Worm (Caenorhabditis elegans) whole organism, young adult: ENCODE results near the gene Y59A8B.25.
A peak's percentile ranks its signal among the peaks of the same experiment; 100 is the strongest.

ENCODE experiments used
- B0261.1 ChIP-seq: sonication (generic microtip); optimal IDR thresholded peaks from 2 replicates; lab custom pipeline; 2016; ENCODE audit warnings: mild to moderate bottlenecking, missing genetic modification characterization, moderate library complexity, missing compliant biosample characterization
- B0336.3 ChIP-seq: fragments of 200-800 bp; sonication (Bioruptor generic); IDR thresholded peaks from 2 replicates; pipeline ENCODE4 v1.3.6; 2022; ENCODE audit warnings: missing genetic modification characterization, missing compliant biosample characterization
- C06A6.2 ChIP-seq: fragments of 200-800 bp; sonication (Bioruptor generic); conservative IDR thresholded peaks from 2 replicates; pipeline ENCODE4 v1.3.6; 2022; ENCODE audit warnings: missing genetic modification characterization, missing compliant biosample characterization
- F49E8.2 ChIP-seq: sonication (generic microtip); optimal IDR thresholded peaks from 3 replicates; lab custom pipeline; 2017; ENCODE audit warnings: missing genetic modification characterization, mild to moderate bottlenecking, missing compliant biosample characterization, antibody characterized with exemption, moderate library complexity; ENCODE audit not compliant: insufficient read depth
- F52B5.7 ChIP-seq: sonication (generic microtip); optimal IDR thresholded peaks from 2 replicates; lab custom pipeline; 2016; ENCODE audit warnings: mild to moderate bottlenecking, missing genetic modification characterization, missing compliant biosample characterization
- F55B11.4 ChIP-seq: sonication (generic microtip); optimal IDR thresholded peaks from 2 replicates; lab custom pipeline; 2016; ENCODE audit warnings: missing compliant biosample characterization, missing genetic modification characterization, borderline replicate concordance; ENCODE audit not compliant: insufficient read depth
- F57A8.1 ChIP-seq: fragments of 200-800 bp; sonication (Bioruptor generic); optimal IDR thresholded peaks from 2 replicates; lab custom pipeline; 2018; ENCODE audit warnings: mild to moderate bottlenecking, missing genetic modification characterization, moderate library complexity, missing compliant biosample characterization
- K11D2.4 ChIP-seq: fragments of 200-800 bp; sonication (Bioruptor generic); IDR thresholded peaks from 2 replicates; pipeline ENCODE4 v1.3.6; 2022; ENCODE audit warnings: missing genetic modification reagents, missing genetic modification characterization, missing compliant biosample characterization
- T26A5.8 ChIP-seq: sonication (generic microtip); optimal IDR thresholded peaks from 2 replicates; lab custom pipeline; 2016; ENCODE audit warnings: missing genetic modification characterization, missing compliant biosample characterization
- Y53F4B.3 ChIP-seq: fragments of 200-800 bp; sonication (Bioruptor generic); IDR thresholded peaks from 2 replicates; pipeline ENCODE4 v1.3.6; 2022; ENCODE audit warnings: missing genetic modification reagents, missing genetic modification characterization, missing compliant biosample characterization
- aptf-2 ChIP-seq: fragments of 200-800 bp; sonication (Bioruptor generic); conservative IDR thresholded peaks from 2 replicates; pipeline ENCODE4 v1.3.6; 2022; ENCODE audit warnings: missing genetic modification reagents, missing genetic modification characterization, missing compliant biosample characterization
- aptf-3 ChIP-seq: fragments of 200-800 bp; sonication (Bioruptor generic); IDR thresholded peaks from 2 replicates; pipeline ENCODE4 v1.3.6; 2022; ENCODE audit warnings: missing genetic modification characterization, missing compliant biosample characterization
- athp-1 ChIP-seq: sonication (generic microtip); optimal IDR thresholded peaks from 2 replicates; lab custom pipeline; 2017; ENCODE audit warnings: mild to moderate bottlenecking, missing genetic modification characterization, missing compliant biosample characterization
- attf-3 ChIP-seq: fragments of 200-800 bp; sonication (Bioruptor generic); conservative IDR thresholded peaks from 2 replicates; pipeline ENCODE4 v1.3.6; 2022; ENCODE audit warnings: missing genetic modification reagents, missing genetic modification characterization, missing compliant biosample characterization
- attf-6 ChIP-seq: fragments of 200-800 bp; sonication (Bioruptor generic); IDR thresholded peaks from 2 replicates; pipeline ENCODE4 v1.3.6; 2022; ENCODE audit warnings: missing genetic modification reagents, missing genetic modification characterization, missing compliant biosample characterization
- ccch-3 ChIP-seq: fragments of 200-800 bp; sonication (Bioruptor generic); optimal IDR thresholded peaks from 2 replicates; lab custom pipeline; 2018; ENCODE audit warnings: mild to moderate bottlenecking, missing genetic modification characterization, missing compliant biosample characterization
- cebp-1 ChIP-seq, 2 experiments: fragments of 200-800 bp in 1 of 2; sonication (Bioruptor generic) in 1 of 2; sonication (generic microtip) in 1 of 2; IDR thresholded peaks in 1 of 2; optimal IDR thresholded peaks in 1 of 2; 2 replicates each; pipeline versions ENCODE4 v1.3.6 to Lab custom; 2017 to 2022; ENCODE audit warnings: missing compliant biosample characterization in 2 of 2, missing genetic modification characterization in 2 of 2, mild to moderate bottlenecking in 1 of 2, missing genetic modification reagents in 1 of 2, moderate library complexity in 1 of 2
- ceh-100 ChIP-seq: fragments of 200-800 bp; sonication (Bioruptor generic); IDR thresholded peaks from 2 replicates; pipeline ENCODE4 v1.3.6; 2022; ENCODE audit warnings: missing genetic modification reagents, missing genetic modification characterization, missing compliant biosample characterization
- ceh-58 ChIP-seq: fragments of 200-800 bp; sonication (Bioruptor generic); IDR thresholded peaks from 2 replicates; pipeline ENCODE4 v1.3.6; 2022; ENCODE audit warnings: missing genetic modification characterization, missing compliant biosample characterization
- ceh-91 ChIP-seq: fragments of 200-800 bp; sonication (Bioruptor generic); IDR thresholded peaks from 2 replicates; pipeline ENCODE4 v1.3.6; 2022; ENCODE audit warnings: missing genetic modification reagents, missing genetic modification characterization, missing compliant biosample characterization
- dox-1 ChIP-seq: fragments of 200-800 bp; sonication (Bioruptor generic); IDR thresholded peaks from 2 replicates; pipeline ENCODE4 v1.3.6; 2022; ENCODE audit warnings: missing genetic modification reagents, missing genetic modification characterization, missing compliant biosample characterization
- dpl-1 ChIP-seq: fragments of 150-350 bp; optimal IDR thresholded peaks from 2 replicates; lab custom pipeline; 2014; ENCODE audit warnings: missing biosample characterization, missing genetic modification reagents, missing genetic modification characterization
- efl-1 ChIP-seq: fragments of 150-350 bp; optimal IDR thresholded peaks from 2 replicates; lab custom pipeline; 2014; ENCODE audit warnings: missing biosample characterization, missing genetic modification reagents, missing genetic modification characterization
- egl-44 ChIP-seq: fragments of 200-800 bp; sonication (Bioruptor generic); IDR thresholded peaks from 2 replicates; pipeline ENCODE4 v1.3.6; 2022; ENCODE audit warnings: missing genetic modification reagents, missing genetic modification characterization, missing compliant biosample characterization
- egrh-3 ChIP-seq: fragments of 200-800 bp; sonication (Bioruptor generic); IDR thresholded peaks from 2 replicates; pipeline ENCODE4 v1.3.6; 2022; ENCODE audit warnings: missing genetic modification reagents, missing genetic modification characterization, missing compliant biosample characterization
- hlh-12 ChIP-seq: sonication (generic microtip); optimal IDR thresholded peaks from 2 replicates; lab custom pipeline; 2016; ENCODE audit warnings: missing genetic modification characterization, missing compliant biosample characterization
- hlh-26 ChIP-seq: fragments of 200-800 bp; sonication (Bioruptor generic); conservative IDR thresholded peaks from 2 replicates; pipeline ENCODE4 v1.3.6; 2022; ENCODE audit warnings: missing genetic modification reagents, missing genetic modification characterization, missing compliant biosample characterization
- hmg-1.2 ChIP-seq: fragments of 200-800 bp; sonication (Bioruptor generic); IDR thresholded peaks from 2 replicates; pipeline ENCODE4 v1.3.6; 2022; ENCODE audit warnings: missing genetic modification reagents, missing genetic modification characterization, missing compliant biosample characterization
- hrde-1 ChIP-seq: sonication (generic microtip); optimal IDR thresholded peaks from 2 replicates; lab custom pipeline; 2016; ENCODE audit warnings: missing genetic modification characterization, mild to moderate bottlenecking, missing compliant biosample characterization, moderate library complexity, missing genotype, missing genetic modification reagents, borderline replicate concordance
- let-526 ChIP-seq: fragments of 200-800 bp; sonication (Bioruptor generic); IDR thresholded peaks from 2 replicates; pipeline ENCODE4 v1.3.6; 2022; ENCODE audit warnings: missing genetic modification reagents, missing genetic modification characterization, missing compliant biosample characterization
- let-607 ChIP-seq, 2 experiments: fragments of 200-800 bp in 1 of 2; sonication (Bioruptor generic) in 1 of 2; sonication (generic microtip) in 1 of 2; optimal IDR thresholded peaks; 2 replicates each; lab custom pipeline; 2016 to 2018; ENCODE audit warnings: mild to moderate bottlenecking in 2 of 2, missing compliant biosample characterization in 2 of 2, missing genetic modification characterization in 2 of 2, moderate library complexity in 2 of 2, missing genotype in 1 of 2
- lin-35 ChIP-seq, 3 experiments: fragments of 150-350 bp in 2 of 3; sonication (generic microtip) in 1 of 3; optimal IDR thresholded peaks; 2 replicates each; lab custom pipeline; 2014 to 2018; ENCODE audit warnings: missing biosample characterization in 3 of 3, missing genetic modification characterization in 3 of 3, missing genetic modification reagents in 3 of 3
- lin-40 ChIP-seq: sonication (generic microtip); optimal IDR thresholded peaks from 2 replicates; lab custom pipeline; 2016; ENCODE audit warnings: missing genetic modification characterization, mild to moderate bottlenecking, missing compliant biosample characterization, missing genotype, missing genetic modification reagents
- lin-54 ChIP-seq: fragments of 200-800 bp; sonication (Bioruptor generic); optimal IDR thresholded peaks from 2 replicates; lab custom pipeline; 2018; ENCODE audit warnings: mild to moderate bottlenecking, missing genetic modification characterization, missing compliant biosample characterization
- mcd-1 ChIP-seq: fragments of 200-800 bp; sonication (Bioruptor generic); IDR thresholded peaks from 2 replicates; pipeline ENCODE4 v1.3.6; 2022; ENCODE audit warnings: missing genetic modification reagents, missing genetic modification characterization, missing compliant biosample characterization
- mxl-1 ChIP-seq: sonication (generic microtip); optimal IDR thresholded peaks from 2 replicates; lab custom pipeline; 2016; ENCODE audit warnings: missing genetic modification characterization, missing compliant biosample characterization
- nfya-2 ChIP-seq: fragments of 200-800 bp; sonication (Bioruptor generic); IDR thresholded peaks from 2 replicates; pipeline ENCODE4 v1.3.6; 2022; ENCODE audit warnings: missing genetic modification reagents, missing genetic modification characterization, missing compliant biosample characterization
- pbrm-1 ChIP-seq: fragments of 200-800 bp; sonication (Bioruptor generic); IDR thresholded peaks from 2 replicates; pipeline ENCODE4 v1.3.6; 2022; ENCODE audit warnings: missing genetic modification reagents, missing genetic modification characterization, missing compliant biosample characterization
- rec-8 ChIP-seq, 2 experiments: sonication (generic microtip); optimal IDR thresholded peaks; 2 replicates each; lab custom pipeline; 2016; ENCODE audit warnings: mild to moderate bottlenecking in 2 of 2, missing genetic modification characterization in 2 of 2, missing genetic modification reagents in 2 of 2, missing genotype in 2 of 2, missing biosample characterization in 1 of 2, missing compliant biosample characterization in 1 of 2, moderate library complexity in 1 of 2
- repo-1 ChIP-seq: sonication (generic microtip); optimal IDR thresholded peaks from 2 replicates; lab custom pipeline; 2017; ENCODE audit warnings: mild to moderate bottlenecking, missing genetic modification characterization, missing compliant biosample characterization
- zim-3 ChIP-seq: sonication (generic microtip); optimal IDR thresholded peaks from 2 replicates; lab custom pipeline; 2017; ENCODE audit warnings: mild to moderate bottlenecking, missing genetic modification characterization, moderate library complexity, missing compliant biosample characterization
- ztf-25 ChIP-seq: fragments of 200-800 bp; sonication (Bioruptor generic); IDR thresholded peaks from 2 replicates; pipeline ENCODE4 v1.3.6; 2022; ENCODE audit warnings: missing genetic modification reagents, missing genetic modification characterization, missing compliant biosample characterization
- ztf-26 ChIP-seq: sonication (generic microtip); optimal IDR thresholded peaks from 2 replicates; lab custom pipeline; 2017; ENCODE audit warnings: missing genetic modification characterization, missing compliant biosample characterization

The Y59A8B.25 gene

DNA sequence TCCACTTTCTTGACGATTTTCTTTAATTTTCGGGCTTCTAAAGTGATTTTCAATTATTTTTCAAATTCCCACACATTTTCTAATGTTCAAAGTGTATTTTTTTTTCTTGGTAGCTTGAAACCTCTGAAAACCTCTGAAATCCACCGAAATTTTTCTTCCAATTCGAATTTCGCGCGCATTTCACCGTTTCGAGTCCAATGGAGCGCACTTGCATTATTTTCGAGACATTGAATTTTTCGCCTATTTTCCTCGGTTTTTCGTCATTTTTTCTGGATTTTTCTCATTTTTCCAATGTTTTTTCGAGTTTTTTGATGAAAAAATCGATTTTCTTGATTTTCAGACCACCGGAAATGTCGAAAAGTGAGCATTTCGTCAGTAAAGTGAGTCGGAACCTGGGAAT lies 31.6 kb upstream of the Y59A8B.25 start, which contains the start of gene slr-2:
Gene slr-2 (plus strand): TSS at position 341 of the 400 bp plus-strand sequence.
- TF ChIP-seq hlh-26 (GFP tag; lab: Robert Waterston, UW) (no peak), cebp-1 (GFP tag; IDR thresholded peaks at IDR 0.05; lab: Robert Waterston, UW) (no peak), cebp-1 (tag; optimal IDR thresholded peaks at IDR 0.05; lab: Kevin White, UChicago) (no peak), efl-1 (GFP tag; lab: Kevin White, UChicago) (peak; percentile 84), C06A6.2 (no peak), nfya-2 (no peak), lin-40 (tag; lab: Kevin White, UChicago) (peak; percentile 13), egl-44 (GFP tag; lab: Robert Waterston, UW) (no peak), F55B11.4 (tag; lab: Kevin White, UChicago) (no peak), B0336.3 (GFP tag; lab: Robert Waterston, UW) (no peak), lin-54 (GFP tag; lab: Kevin White, UChicago) (peak; percentile 91), mcd-1 (peak; percentile 96), hlh-12 (tag; lab: Kevin White, UChicago) (no peak), ccch-3 (GFP tag; lab: Kevin White, UChicago) (no peak), lin-35 (GFP tag; optimal IDR thresholded peaks at IDR 0.05; lab: Kevin White, UChicago) (peak in 2 of 3 experiments; percentile 33 to 88), Y53F4B.3 (no peak), aptf-3 (no peak), dox-1 (no peak), athp-1 (tag; lab: Kevin White, UChicago) (no peak), dpl-1 (GFP tag; lab: Kevin White, UChicago) (peak; percentile 69), let-607 (tag; optimal IDR thresholded peaks at IDR 0.05; lab: Kevin White, UChicago) (no peak), attf-6 (no peak), ceh-100 (GFP tag; lab: Robert Waterston, UW) (no peak), F52B5.7 (no peak)

DNA sequence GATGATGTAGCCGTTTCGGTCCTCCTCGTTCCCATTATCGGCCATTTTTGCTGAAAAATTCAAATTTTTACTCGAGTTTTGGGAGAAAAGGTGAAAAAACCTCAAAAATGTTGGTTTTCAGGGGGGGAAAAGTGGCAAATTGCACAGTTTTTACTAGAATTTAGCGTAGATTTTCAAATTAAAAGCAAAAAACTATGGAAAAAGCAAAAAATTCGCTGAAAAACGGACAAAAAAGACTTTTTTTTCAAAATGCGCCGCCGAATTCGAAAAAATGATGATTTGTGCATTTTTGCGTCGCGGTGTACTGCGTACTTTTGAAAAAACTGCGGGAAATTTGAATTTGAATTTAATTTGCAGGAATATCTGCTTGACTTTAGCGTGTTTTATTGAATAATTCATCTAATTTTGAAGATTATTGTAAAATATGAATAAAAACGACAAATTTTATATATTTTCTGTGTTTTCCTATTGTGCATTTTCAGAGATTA lies 31.0 kb upstream of the Y59A8B.25 start, which contains the start of gene Y59A8B.12:
Gene Y59A8B.12 (minus strand): TSS at position 51 of the 488 bp plus-strand sequence.
- TF ChIP-seq efl-1 (GFP tag; lab: Kevin White, UChicago) (peak; percentile 27), lin-54 (GFP tag; lab: Kevin White, UChicago) (peak; percentile 54), nfya-2 (no peak)

DNA sequence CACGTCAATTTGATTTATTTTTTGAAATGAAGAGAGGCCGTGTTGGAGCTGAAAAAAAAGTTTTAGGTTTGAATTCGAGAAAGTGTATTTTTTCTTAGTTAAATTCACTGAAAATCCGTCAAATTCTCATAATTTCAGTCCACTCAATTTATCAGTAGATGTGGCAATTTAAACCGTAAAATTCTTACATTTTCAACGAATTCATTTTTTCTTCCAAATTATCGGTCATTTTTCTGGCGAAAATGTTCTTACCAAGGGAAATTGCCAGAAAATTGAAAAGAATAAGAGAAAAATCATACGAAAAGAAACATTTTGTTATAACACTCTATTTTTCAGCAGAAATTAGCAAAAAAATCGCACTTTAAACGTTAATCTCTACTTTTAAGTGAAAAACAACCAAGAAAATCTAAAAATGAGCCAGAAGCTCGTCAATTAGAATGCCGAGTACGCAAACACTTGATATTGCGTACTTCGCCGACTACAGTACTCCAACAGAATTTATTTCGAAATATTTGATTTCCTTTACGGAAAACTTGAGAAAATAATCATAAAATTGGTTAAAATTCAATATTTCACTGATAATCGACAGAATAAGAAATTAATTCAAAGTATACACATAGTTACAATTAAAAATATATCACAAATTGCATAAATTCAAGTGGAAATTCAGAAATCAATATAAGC lies 30.1 kb upstream of the Y59A8B.25 start, which contains the start of gene fbxa-106:
Gene fbxa-106 (minus strand): TSS at position 51 of the 684 bp plus-strand sequence.
- no peak for TF ChIP-seq F55B11.4 (tag; lab: Kevin White, UChicago)
- TF ChIP-seq mxl-1 (tag; lab: Kevin White, UChicago) = no peak
- TF ChIP-seq ceh-91 (GFP tag; lab: Robert Waterston, UW) = no peak
- TF ChIP-seq F49E8.2 (tag; lab: Kevin White, UChicago) = peak; percentile 67
- no peak for TF ChIP-seq hrde-1 (tag; lab: Kevin White, UChicago)
- TF ChIP-seq hmg-1.2 (GFP tag; lab: Robert Waterston, UW) = no peak
- TF ChIP-seq ceh-58 (GFP tag; lab: Robert Waterston, UW) = no peak
- TF ChIP-seq F57A8.1 (GFP tag; lab: Kevin White, UChicago) = no peak
- no peak for TF ChIP-seq let-526
- TF ChIP-seq attf-3 (GFP tag; lab: Robert Waterston, UW) = no peak
- no peak for TF ChIP-seq B0261.1
- TF ChIP-seq ztf-26 (tag; lab: Kevin White, UChicago) = no peak
- no peak for TF ChIP-seq rec-8 (tag; optimal IDR thresholded peaks at IDR 0.05; lab: Kevin White, UChicago)
- no peak for TF ChIP-seq egrh-3 (GFP tag; lab: Robert Waterston, UW)
- 0 out of 2 replicates have a peak, but pooled peaks have one; percentile 26 for TF ChIP-seq egl-44 (GFP tag; lab: Robert Waterston, UW)
- TF ChIP-seq T26A5.8 (tag; lab: Kevin White, UChicago) = no peak
- peak; percentile 48 for TF ChIP-seq pbrm-1
- no peak for TF ChIP-seq nfya-2
- no peak for TF ChIP-seq zim-3 (tag; lab: Kevin White, UChicago)
- no peak for TF ChIP-seq aptf-2 (GFP tag; lab: Robert Waterston, UW)
- no peak for TF ChIP-seq K11D2.4 (GFP tag; lab: Robert Waterston, UW)
- TF ChIP-seq repo-1 = peak; percentile 14
- no peak for TF ChIP-seq ztf-25 (GFP tag; lab: Robert Waterston, UW)
- no peak for TF ChIP-seq ceh-100 (GFP tag; lab: Robert Waterston, UW)
